Worm (Caenorhabditis elegans) whole organism, mixed stage, embryonic: ENCODE data around the gene F42A9.7.

Experiments
- M03D4.4 ChIP-seq: sonication (generic microtip); optimal IDR thresholded peaks from 2 replicates; lab custom pipeline; 2017; ENCODE audit warnings: mild to moderate bottlenecking, missing genetic modification characterization, missing compliant biosample characterization
- bed-3 ChIP-seq: fragments of 200-800 bp; sonication (Bioruptor generic); optimal IDR thresholded peaks from 3 replicates; lab custom pipeline; 2018; ENCODE audit warnings: mild to moderate bottlenecking, missing genetic modification characterization, moderate library complexity, missing compliant biosample characterization
- blmp-1 ChIP-seq: fragments of 150-350 bp; optimal IDR thresholded peaks from 2 replicates; lab custom pipeline; 2014; ENCODE audit warnings: missing biosample characterization, missing genetic modification characterization
- ceh-39 ChIP-seq: fragments of 150-350 bp; optimal IDR thresholded peaks from 2 replicates; lab custom pipeline; 2014; ENCODE audit warnings: missing biosample characterization, missing genetic modification characterization
- ceh-43 ChIP-seq: fragments of 200-800 bp; sonication (Bioruptor generic); optimal IDR thresholded peaks from 2 replicates; lab custom pipeline; 2018; ENCODE audit warnings: mild to moderate bottlenecking, missing genetic modification characterization, moderate library complexity, missing compliant biosample characterization
- ceh-83 ChIP-seq: fragments of 200-800 bp; sonication (Bioruptor generic); optimal IDR thresholded peaks from 2 replicates; lab custom pipeline; 2018; ENCODE audit warnings: mild to moderate bottlenecking, missing genetic modification characterization, missing compliant biosample characterization
- ces-1 ChIP-seq: fragments of 150-350 bp; optimal IDR thresholded peaks from 2 replicates; lab custom pipeline; 2014; ENCODE audit warnings: missing biosample characterization, missing genetic modification reagents, missing genetic modification characterization
- cnd-1 ChIP-seq: fragments of 200-800 bp; sonication (Bioruptor generic); optimal IDR thresholded peaks from 2 replicates; lab custom pipeline; 2018; ENCODE audit warnings: mild to moderate bottlenecking, missing genetic modification characterization, missing compliant biosample characterization
- elt-1 ChIP-seq: sonication (generic microtip); optimal IDR thresholded peaks from 2 replicates; lab custom pipeline; 2017; ENCODE audit warnings: missing genetic modification characterization, mild to moderate bottlenecking, missing compliant biosample characterization, antibody characterized with exemption, moderate library complexity, borderline replicate concordance; ENCODE audit not compliant: insufficient read depth
- elt-3 ChIP-seq: fragments of 150-350 bp; optimal IDR thresholded peaks from 2 replicates; lab custom pipeline; 2014; ENCODE audit warnings: missing biosample characterization, missing genetic modification characterization
- flh-1 ChIP-seq: fragments of 200-800 bp; sonication (Bioruptor generic); optimal IDR thresholded peaks from 2 replicates; lab custom pipeline; 2018; ENCODE audit warnings: mild to moderate bottlenecking, missing genetic modification characterization, moderate library complexity, missing compliant biosample characterization
- ham-2 ChIP-seq: fragments of 200-800 bp; sonication (Bioruptor generic); optimal IDR thresholded peaks from 2 replicates; lab custom pipeline; 2018; ENCODE audit warnings: mild to moderate bottlenecking, missing genetic modification characterization, missing compliant biosample characterization
- hlh-1 ChIP-seq: fragments of 150-350 bp; optimal IDR thresholded peaks from 2 replicates; lab custom pipeline; 2014; ENCODE audit warnings: missing biosample characterization, missing genetic modification reagents, missing genetic modification characterization
- lin-13 ChIP-seq: fragments of 150-350 bp; optimal IDR thresholded peaks from 2 replicates; lab custom pipeline; 2014; ENCODE audit warnings: missing biosample characterization, missing genetic modification characterization
- lin-32 ChIP-seq: fragments of 200-800 bp; sonication (Bioruptor generic); optimal IDR thresholded peaks from 2 replicates; lab custom pipeline; 2018; ENCODE audit warnings: mild to moderate bottlenecking, missing genetic modification characterization, missing compliant biosample characterization
- lsy-2 ChIP-seq: fragments of 150-350 bp; optimal IDR thresholded peaks from 2 replicates; lab custom pipeline; 2014; ENCODE audit warnings: missing biosample characterization, missing genetic modification characterization
- mab-5 ChIP-seq: fragments of 150-350 bp; optimal IDR thresholded peaks from 2 replicates; lab custom pipeline; 2014; ENCODE audit warnings: missing biosample characterization, missing genetic modification characterization
- mep-1 ChIP-seq: fragments of 150-350 bp; optimal IDR thresholded peaks from 2 replicates; lab custom pipeline; 2017; ENCODE audit warnings: missing biosample characterization, missing genetic modification reagents, missing genetic modification characterization, inconsistent platforms
- mls-2 ChIP-seq: sonication (generic microtip); optimal IDR thresholded peaks from 2 replicates; lab custom pipeline; 2016; ENCODE audit warnings: mild to moderate bottlenecking, missing genetic modification characterization, moderate library complexity, missing compliant biosample characterization
- nhr-12 ChIP-seq: fragments of 150-350 bp; optimal IDR thresholded peaks from 2 replicates; lab custom pipeline; 2014; ENCODE audit warnings: missing biosample characterization, missing genetic modification characterization
- nhr-2 ChIP-seq: fragments of 150-350 bp; optimal IDR thresholded peaks from 2 replicates; lab custom pipeline; 2014; ENCODE audit warnings: missing biosample characterization, missing genetic modification characterization
- nhr-237 ChIP-seq: fragments of 150-350 bp; optimal IDR thresholded peaks from 2 replicates; lab custom pipeline; 2014; ENCODE audit warnings: missing biosample characterization, missing genetic modification characterization
- nhr-28 ChIP-seq: fragments of 150-350 bp; optimal IDR thresholded peaks from 2 replicates; lab custom pipeline; 2014; ENCODE audit warnings: missing biosample characterization, missing genetic modification characterization
- nhr-76 ChIP-seq: sonication (generic microtip); optimal IDR thresholded peaks from 2 replicates; lab custom pipeline; 2017; ENCODE audit warnings: missing biosample characterization, missing genetic modification characterization
- pha-4 ChIP-seq: fragments of 150-350 bp; optimal IDR thresholded peaks from 2 replicates; lab custom pipeline; 2018; ENCODE audit warnings: missing biosample characterization, missing genetic modification reagents, missing genetic modification characterization
- sem-2 ChIP-seq: fragments of 200-800 bp; sonication (Bioruptor generic); optimal IDR thresholded peaks from 2 replicates; lab custom pipeline; 2018; ENCODE audit warnings: mild to moderate bottlenecking, missing genetic modification characterization, missing compliant biosample characterization
- snpc-4 ChIP-seq: fragments of 150-350 bp; optimal IDR thresholded peaks from 2 replicates; lab custom pipeline; 2014; ENCODE audit warnings: missing biosample characterization, missing genetic modification characterization
- sptf-1 ChIP-seq: sonication (generic microtip); optimal IDR thresholded peaks from 2 replicates; lab custom pipeline; 2017; ENCODE audit warnings: mild to moderate bottlenecking, missing genetic modification characterization, moderate library complexity, missing compliant biosample characterization
- tbx-8 ChIP-seq: fragments of 200-800 bp; sonication (Bioruptor generic); optimal IDR thresholded peaks from 2 replicates; lab custom pipeline; 2018; ENCODE audit warnings: mild to moderate bottlenecking, missing genetic modification characterization, moderate library complexity, missing compliant biosample characterization
- unc-120 ChIP-seq: sonication (generic microtip); optimal IDR thresholded peaks from 2 replicates; lab custom pipeline; 2017; ENCODE audit warnings: missing genetic modification characterization, missing compliant biosample characterization; ENCODE audit not compliant: poor library complexity, severe bottlenecking
- unc-39 ChIP-seq: fragments of 150-350 bp; optimal IDR thresholded peaks from 2 replicates; lab custom pipeline; 2014; ENCODE audit warnings: missing biosample characterization, missing genetic modification characterization
- unc-62 ChIP-seq: fragments of 150-350 bp; optimal IDR thresholded peaks from 2 replicates; lab custom pipeline; 2014; ENCODE audit warnings: missing biosample characterization, missing genetic modification reagents, missing genetic modification characterization
- zip-8 ChIP-seq: fragments of 150-350 bp; optimal IDR thresholded peaks from 2 replicates; lab custom pipeline; 2014; ENCODE audit warnings: missing biosample characterization, missing genetic modification characterization
- ztf-11 ChIP-seq: fragments of 150-350 bp; optimal IDR thresholded peaks from 2 replicates; lab custom pipeline; 2014; ENCODE audit warnings: missing biosample characterization, missing genetic modification characterization

The F42A9.7 gene

DNA sequence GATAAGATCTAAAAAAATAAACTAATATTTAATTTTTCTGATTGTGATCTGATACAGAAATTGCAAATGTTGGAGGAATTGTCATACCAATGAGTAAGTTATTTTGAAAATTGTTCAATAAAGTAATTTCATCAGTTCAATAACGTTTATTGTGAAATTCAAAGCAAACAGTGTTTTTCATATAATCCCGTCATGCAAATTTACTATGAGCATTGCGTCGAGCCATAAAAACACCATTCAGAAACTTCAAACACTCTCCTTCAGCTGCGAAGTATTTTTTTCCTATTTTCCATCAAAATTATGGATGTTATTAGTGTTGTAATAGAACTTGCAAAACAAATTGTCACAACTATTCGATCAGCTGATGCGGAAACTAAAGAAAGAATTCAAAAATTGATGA, 34.9 kb upstream of the F42A9.7 start, which contains the start of gene C49C8.8:
Gene C49C8.8 (plus strand): TSS at position 301 of the 400 bp plus-strand sequence.
- TF ChIP-seq ces-1 (GFP tag; lab: Kevin White, UChicago) (no peak), snpc-4 (no peak), nhr-237 (no peak), ztf-11 (tag; lab: Kevin White, UChicago) (no peak), elt-3 (tag; lab: Kevin White, UChicago) (no peak), ham-2 (GFP tag; lab: Kevin White, UChicago) (no peak), blmp-1 (tag; lab: Kevin White, UChicago) (no peak), bed-3 (no peak), nhr-12 (tag; lab: Kevin White, UChicago) (no peak), flh-1 (GFP tag; lab: Kevin White, UChicago) (no peak), elt-1 (tag; lab: Kevin White, UChicago) (no peak), nhr-2 (no peak), nhr-28 (tag; lab: Kevin White, UChicago) (no peak), sptf-1 (tag; lab: Kevin White, UChicago) (no peak), zip-8 (tag; lab: Kevin White, UChicago) (no peak), lin-13 (tag; lab: Kevin White, UChicago) (no peak), lsy-2 (no peak), unc-120 (tag; lab: Kevin White, UChicago) (no peak), hlh-1 (no peak)
- TF ChIP-seq, all 35 proteins: peak for 0

DNA sequence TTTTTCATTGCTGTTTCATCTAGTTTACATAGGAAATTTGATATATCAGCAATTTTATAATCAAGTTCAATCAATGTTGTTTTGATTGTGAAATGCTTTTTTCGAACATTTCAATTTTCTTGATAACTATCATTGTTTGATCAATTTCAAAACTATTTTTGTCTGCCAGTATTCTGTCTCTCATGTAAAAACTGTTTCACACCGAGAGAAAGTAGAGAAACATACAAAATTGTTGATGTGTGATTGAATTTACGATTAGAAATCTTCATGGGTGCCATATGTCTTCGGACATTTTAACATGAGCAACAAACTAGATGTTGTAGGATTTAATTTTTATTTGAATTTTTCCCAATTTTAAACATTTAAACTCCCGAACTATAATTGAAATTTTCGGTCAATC, 33.7 kb upstream of the F42A9.7 start, which contains the start of gene C49C8.2:
Gene C49C8.2 (plus strand): TSS at position 393 of the 400 bp plus-strand sequence.
- no peak for TF ChIP-seq nhr-2
- TF ChIP-seq cnd-1 (tag; lab: Kevin White, UChicago), result no peak
- TF ChIP-seq nhr-12 (tag; lab: Kevin White, UChicago), result no peak
- TF ChIP-seq elt-3 (tag; lab: Kevin White, UChicago), result no peak
- TF ChIP-seq nhr-76 (tag; lab: Kevin White, UChicago), result no peak
- no peak for TF ChIP-seq ceh-39 (tag; lab: Kevin White, UChicago)
- no peak for TF ChIP-seq lin-32
- no peak for TF ChIP-seq unc-120 (tag; lab: Kevin White, UChicago)
- TF ChIP-seq mep-1 (tag; lab: Kevin White, UChicago), result no peak
- TF ChIP-seq nhr-237, result no peak
- no peak for TF ChIP-seq ces-1 (GFP tag; lab: Kevin White, UChicago)
- no peak for TF ChIP-seq mls-2 (tag; lab: Kevin White, UChicago)
- TF ChIP-seq unc-39, result no peak
- TF ChIP-seq unc-62 (GFP tag; lab: Kevin White, UChicago), result no peak

DNA sequence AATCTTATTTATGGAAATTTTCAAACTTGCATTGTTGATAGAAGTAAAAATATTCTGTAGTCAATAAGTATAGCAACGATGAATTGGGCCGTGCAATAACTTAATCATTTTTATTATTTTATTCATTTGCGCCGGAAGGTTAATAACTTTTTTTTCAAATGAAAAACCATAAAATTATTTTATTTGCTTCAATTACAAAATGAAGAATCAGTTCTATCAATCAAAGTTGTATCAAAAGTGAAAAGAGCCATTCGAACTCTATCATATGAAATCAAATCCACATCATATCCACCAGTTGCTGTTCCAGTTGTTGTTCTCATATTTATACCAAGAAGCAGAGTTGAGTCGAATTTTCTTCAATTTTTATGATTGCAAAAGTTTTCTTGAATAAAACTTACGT, 31.6 kb upstream of the F42A9.7 start, which contains the start of gene cyp-33E1:
Gene cyp-33E1 (minus strand): TSS at position 101 of the 400 bp plus-strand sequence.
- no peak for TF ChIP-seq nhr-2
- TF ChIP-seq unc-120 (tag; lab: Kevin White, UChicago), result no peak
- no peak for TF ChIP-seq blmp-1 (tag; lab: Kevin White, UChicago)
- no peak for TF ChIP-seq mab-5 (tag; lab: Kevin White, UChicago)
- TF ChIP-seq M03D4.4, result no peak
- no peak for TF ChIP-seq sem-2 (GFP tag; lab: Kevin White, UChicago)
- TF ChIP-seq hlh-1, result no peak
- no peak for TF ChIP-seq zip-8 (tag; lab: Kevin White, UChicago)
- TF ChIP-seq snpc-4, result no peak
- no peak for TF ChIP-seq ces-1 (GFP tag; lab: Kevin White, UChicago)
- TF ChIP-seq bed-3, result no peak
- TF ChIP-seq unc-39, result no peak
- TF ChIP-seq ceh-83 (GFP tag; lab: Kevin White, UChicago), result no peak
- no peak for TF ChIP-seq ceh-43 (GFP tag; lab: Kevin White, UChicago)
- no peak for TF ChIP-seq tbx-8 (GFP tag; lab: Kevin White, UChicago)
- TF ChIP-seq nhr-76 (tag; lab: Kevin White, UChicago), result no peak
- no peak for TF ChIP-seq elt-1 (tag; lab: Kevin White, UChicago)
- no peak for TF ChIP-seq cnd-1 (tag; lab: Kevin White, UChicago)
- no peak for TF ChIP-seq unc-62 (GFP tag; lab: Kevin White, UChicago)

DNA sequence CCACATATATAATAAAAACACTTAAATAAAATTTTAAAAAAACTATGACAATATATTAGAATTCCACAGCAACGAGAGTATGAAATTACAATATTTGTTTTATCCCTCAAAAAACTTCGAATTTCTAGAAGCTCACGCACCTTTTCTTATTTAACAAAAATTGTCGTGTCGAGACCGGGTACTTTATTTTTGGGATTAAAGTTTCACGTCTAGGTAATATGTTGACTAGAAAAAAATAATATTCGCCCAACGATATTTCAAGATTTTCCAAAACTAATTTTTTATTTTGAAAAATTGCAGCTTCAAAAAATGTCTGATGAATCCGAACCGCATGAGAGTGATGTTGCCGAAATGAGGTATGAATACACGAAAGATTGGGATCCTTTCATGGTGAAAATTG, 27.5 kb upstream of the F42A9.7 start, which contains the start of gene C49C8.3:
Gene C49C8.3 (plus strand): TSS at position 301 of the 400 bp plus-strand sequence.
- TF ChIP-seq flh-1 (GFP tag; lab: Kevin White, UChicago) (no peak), pha-4 (tag; lab: Kevin White, UChicago) (no peak)
